Worm (Caenorhabditis elegans): Measurements from ENCODE around the gene F02C12.2.

ce11 chrX:13362486-13362885 lies 36.6 kb downstream of the F02C12.2 start, which contains the start of gene C49F8.15:
- TF ChIP-seq unc-39 (tag; optimal IDR thresholded peaks at IDR 0.05) (no peak), unc-62 (GFP tag; optimal IDR thresholded peaks at IDR 0.05) (no peak)
